Worm (Caenorhabditis elegans): ENCODE measurements around the gene M163.11.
A peak's percentile ranks its signal among the peaks of the same experiment; 100 is the strongest.

The M163.11 gene

ce11 chrX:14480248-14480647 lies 1.1 kb downstream of the M163.11 start, which contains the start of gene gfi-3 (continued):
- TF ChIP-seq pha-4 (GFP tag; IDR thresholded peaks at IDR 0.05) (peak; percentile 78), pha-4 (tag; optimal IDR thresholded peaks at IDR 0.05) (no peak), dpl-1 (GFP tag; optimal IDR thresholded peaks at IDR 0.05) (peak; percentile 81), arid-1 (GFP tag; conservative IDR thresholded peaks at IDR 0.05) (peak; percentile 52; the same call in 1 of the 2 replicates), zag-1 (tag; optimal IDR thresholded peaks at IDR 0.05) (no peak), R02D3.7 (tag; optimal IDR thresholded peaks at IDR 0.05) (no peak), lin-15B (tag; optimal IDR thresholded peaks at IDR 0.05) (no peak), daf-8 (GFP tag; IDR thresholded peaks at IDR 0.05) (no peak), spr-1 (tag; optimal IDR thresholded peaks at IDR 0.05) (peak; percentile 46), mdl-1 (tag; optimal IDR thresholded peaks at IDR 0.05) (peak in 1 of 2 experiments; percentile 45), lin-1 (GFP tag; IDR thresholded peaks at IDR 0.05) (peak; percentile 61; the same call in 1 of the 2 replicates), lin-29 (GFP tag; IDR thresholded peaks at IDR 0.05) (0 out of 2 replicates have a peak, but pooled peaks have one; percentile 19), tra-1 (GFP tag; IDR thresholded peaks at IDR 0.05) (peak; percentile 61; the same call in 1 of the 2 replicates), nhr-111 (GFP tag; optimal IDR thresholded peaks at IDR 0.05) (no peak), ceh-62 (tag; optimal IDR thresholded peaks at IDR 0.05) (no peak), nhr-237 (tag; optimal IDR thresholded peaks at IDR 0.05) (no peak), mep-1 (tag; optimal IDR thresholded peaks at IDR 0.05) (peak; percentile 92), egl-27 (tag; optimal IDR thresholded peaks at IDR 0.05) (no peak), mxl-2 (GFP tag; conservative IDR thresholded peaks at IDR 0.05) (no peak)

DNA sequence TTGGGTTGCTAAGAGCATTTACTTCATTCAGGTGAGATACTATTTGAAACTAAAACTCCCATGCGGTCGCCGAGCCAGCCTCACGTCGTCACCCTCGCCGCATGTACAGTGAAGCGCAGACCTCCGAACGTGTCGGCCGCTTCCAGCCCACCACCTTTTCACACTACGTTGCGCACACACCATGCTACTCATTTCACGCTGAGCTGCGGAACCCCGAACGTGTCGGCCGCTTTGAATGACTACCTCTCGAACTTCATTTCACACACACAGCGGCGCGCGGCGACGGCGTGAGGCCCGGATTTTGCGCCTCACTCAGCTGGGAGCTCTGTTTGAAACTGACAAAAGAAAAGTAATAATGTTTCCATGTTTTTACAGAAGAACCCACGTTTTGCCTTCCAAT lies 2.5 kb downstream of the M163.11 start:
- TF ChIP-seq tra-1 (GFP tag; IDR thresholded peaks at IDR 0.05) (no peak), D1046.2 (GFP tag; IDR thresholded peaks at IDR 0.05) (0 out of 2 replicates have a peak, but pooled peaks have one; percentile 52), lir-3 (tag; optimal IDR thresholded peaks at IDR 0.05) (no peak), hlh-11 (tag; optimal IDR thresholded peaks at IDR 0.05) (peak; percentile 4), nhr-25 (tag; optimal IDR thresholded peaks at IDR 0.05; ENCODE audit: borderline replicate concordance, insufficient read depth) (no peak), Y105C5A.15 (GFP tag; IDR thresholded peaks at IDR 0.05) (no peak), hif-1 (tag; optimal IDR thresholded peaks at IDR 0.05) (no peak), zfp-2 (tag; optimal IDR thresholded peaks at IDR 0.05) (no peak), ceh-32 (tag; optimal IDR thresholded peaks at IDR 0.05; ENCODE audit: poor library complexity) (no peak), spr-1 (tag; optimal IDR thresholded peaks at IDR 0.05) (no peak), set-16 (GFP tag; IDR thresholded peaks at IDR 0.05) (peak; percentile 76)

- no peak for TF ChIP-seq lin-13 (GFP tag; optimal IDR thresholded peaks at IDR 0.05)
- TF ChIP-seq ceh-28 (tag; optimal IDR thresholded peaks at IDR 0.05), result no peak
Measured at ce11 chrX:14484827-14485226, 5.6 kb downstream of the M163.11 start, which contains the start of gene M163.8. TSS of gene M163.8 (plus strand) at chrX:14485127.

DNA sequence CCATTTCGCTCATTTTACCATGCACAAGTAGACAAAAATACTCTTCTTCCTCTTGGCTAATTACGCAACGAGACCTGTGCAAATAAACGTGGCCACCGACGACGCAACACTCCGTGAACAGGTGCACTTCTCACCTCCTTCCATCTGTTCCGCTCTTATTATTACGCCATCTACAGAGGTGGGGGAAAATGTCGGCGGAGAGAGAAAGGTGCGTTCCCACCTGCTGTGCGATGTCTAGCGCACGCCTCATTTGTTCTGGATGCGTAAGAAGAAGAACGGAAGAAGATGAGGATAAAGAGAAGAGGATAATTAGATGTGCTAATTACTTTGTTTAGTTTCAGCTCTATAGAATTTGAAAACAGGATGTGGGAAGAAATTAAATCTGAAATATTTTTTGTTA lies 7.3 kb downstream of the M163.11 start:
- TF ChIP-seq unc-62 (GFP tag; optimal IDR thresholded peaks at IDR 0.05 in 1 of 2) (peak in 1 of 2 experiments; percentile 7), unc-62 (tag; optimal IDR thresholded peaks at IDR 0.05) (no peak), fos-1 (tag; optimal IDR thresholded peaks at IDR 0.05) (no peak)

- TF ChIP-seq ces-1 (GFP tag; optimal IDR thresholded peaks at IDR 0.05) (no peak), aha-1 (tag) (peak; percentile 7)
Measured at ce11 chrX:14487333-14487732, 8.2 kb downstream of the M163.11 start.

Data from whole organism, L4 larva.